Worm (Caenorhabditis elegans) whole organism, L3 larva: Measurements from ENCODE around the gene Y50D7A.3.

ENCODE experiments used
- ZK546.5 ChIP-seq: sonication (generic microtip); optimal IDR thresholded peaks from 2 replicates; lab custom pipeline; 2017; ENCODE audit warnings: missing biosample characterization, missing genetic modification characterization
- aly-2 ChIP-seq: fragments of 150-350 bp; optimal IDR thresholded peaks from 2 replicates; lab custom pipeline; 2014; ENCODE audit warnings: missing biosample characterization, missing genetic modification characterization
- ceh-28 ChIP-seq: fragments of 150-350 bp; optimal IDR thresholded peaks from 2 replicates; lab custom pipeline; 2014; ENCODE audit warnings: missing biosample characterization, missing genetic modification reagents, missing genetic modification characterization
- ceh-82 ChIP-seq: fragments of 150-350 bp; optimal IDR thresholded peaks from 2 replicates; lab custom pipeline; 2014; ENCODE audit warnings: missing biosample characterization, missing genetic modification characterization
- ceh-9 ChIP-seq: sonication (generic microtip); optimal IDR thresholded peaks from 2 replicates; lab custom pipeline; 2018; ENCODE audit warnings: missing biosample characterization, missing genetic modification characterization
- daf-12 ChIP-seq: fragments of 150-350 bp; optimal IDR thresholded peaks from 2 replicates; lab custom pipeline; 2014; ENCODE audit warnings: missing biosample characterization, missing genetic modification reagents, missing genetic modification characterization
- egl-27 ChIP-seq: sonication (generic microtip); optimal IDR thresholded peaks from 4 replicates; lab custom pipeline; 2017; ENCODE audit warnings: missing biosample characterization, missing genetic modification reagents, missing genetic modification characterization
- egl-5 ChIP-seq: fragments of 150-350 bp; optimal IDR thresholded peaks from 2 replicates; lab custom pipeline; 2017; ENCODE audit warnings: missing biosample characterization, missing genetic modification reagents, missing genetic modification characterization, inconsistent platforms
- eor-1 ChIP-seq, 2 experiments: fragments of 150-350 bp; optimal IDR thresholded peaks; 2 replicates each; lab custom pipeline; 2014 to 2018; ENCODE audit warnings: missing biosample characterization in 2 of 2, missing genetic modification characterization in 2 of 2
- fkh-10 ChIP-seq: sonication (generic microtip); optimal IDR thresholded peaks from 2 replicates; lab custom pipeline; 2017; ENCODE audit warnings: missing biosample characterization, missing genetic modification reagents, missing genetic modification characterization
- fkh-2 ChIP-seq: fragments of 150-350 bp; optimal IDR thresholded peaks from 2 replicates; lab custom pipeline; 2014; ENCODE audit warnings: missing biosample characterization, missing genetic modification reagents, missing genetic modification characterization
- hmg-11 ChIP-seq: sonication (generic microtip); optimal IDR thresholded peaks from 2 replicates; lab custom pipeline; 2016; ENCODE audit warnings: missing genetic modification characterization, missing compliant biosample characterization
- jun-1 ChIP-seq: fragments of 150-350 bp; optimal IDR thresholded peaks from 2 replicates; lab custom pipeline; 2014; ENCODE audit warnings: missing biosample characterization, missing genetic modification reagents, missing genetic modification characterization
- lin-15B ChIP-seq: fragments of 150-350 bp; optimal IDR thresholded peaks from 2 replicates; lab custom pipeline; 2014; ENCODE audit warnings: missing biosample characterization, missing genetic modification characterization
- lin-39 ChIP-seq: fragments of 150-350 bp; optimal IDR thresholded peaks from 2 replicates; lab custom pipeline; 2018; ENCODE audit warnings: missing biosample characterization, missing genetic modification reagents, missing genetic modification characterization
- lsy-12 ChIP-seq: sonication (generic microtip); optimal IDR thresholded peaks from 2 replicates; lab custom pipeline; 2016; ENCODE audit warnings: mild to moderate bottlenecking, missing genetic modification characterization, missing compliant biosample characterization
- mml-1 ChIP-seq: fragments of 150-350 bp; sonication (generic microtip); optimal IDR thresholded peaks from 3 replicates; lab custom pipeline; 2014; ENCODE audit warnings: missing biosample characterization, missing genetic modification characterization
- nhr-12 ChIP-seq: fragments of 150-350 bp; optimal IDR thresholded peaks from 2 replicates; lab custom pipeline; 2014; ENCODE audit warnings: missing biosample characterization, missing genetic modification characterization
- nhr-25 ChIP-seq: sonication (generic microtip); optimal IDR thresholded peaks from 2 replicates; lab custom pipeline; 2017; ENCODE audit warnings: missing biosample characterization, missing genetic modification characterization
- nhr-43 ChIP-seq: sonication (generic microtip); optimal IDR thresholded peaks from 2 replicates; lab custom pipeline; 2016; ENCODE audit warnings: mild to moderate bottlenecking, missing genetic modification characterization, missing compliant biosample characterization; ENCODE audit not compliant: poor library complexity, severe bottlenecking
- nhr-76 ChIP-seq: fragments of 150-350 bp; sonication (generic microtip); optimal IDR thresholded peaks from 5 replicates; lab custom pipeline; 2014; ENCODE audit warnings: missing biosample characterization, missing genetic modification characterization
- nhr-77 ChIP-seq: fragments of 150-350 bp; optimal IDR thresholded peaks from 2 replicates; lab custom pipeline; 2014; ENCODE audit warnings: missing biosample characterization, missing genetic modification characterization
- pha-4 ChIP-seq: fragments of 150-350 bp; optimal IDR thresholded peaks from 2 replicates; lab custom pipeline; 2014; ENCODE audit warnings: missing biosample characterization, missing genetic modification reagents, missing genetic modification characterization
- pqm-1 ChIP-seq: fragments of 150-350 bp; optimal IDR thresholded peaks from 2 replicates; lab custom pipeline; 2017; ENCODE audit warnings: missing biosample characterization, missing genetic modification characterization, inconsistent platforms
- sea-2 ChIP-seq: fragments of 150-350 bp; sonication (generic microtip); optimal IDR thresholded peaks from 4 replicates; lab custom pipeline; 2014; ENCODE audit warnings: missing biosample characterization, missing genetic modification reagents, missing genetic modification characterization
- tbx-2 ChIP-seq: sonication (generic microtip); optimal IDR thresholded peaks from 2 replicates; lab custom pipeline; 2016; ENCODE audit warnings: mild to moderate bottlenecking, missing genetic modification characterization, missing compliant biosample characterization
- unc-39 ChIP-seq: sonication (generic microtip); optimal IDR thresholded peaks from 4 replicates; lab custom pipeline; 2017; ENCODE audit warnings: missing biosample characterization, missing genetic modification characterization
- unc-62 ChIP-seq: fragments of 150-350 bp; sonication (generic microtip); optimal IDR thresholded peaks from 4 replicates; lab custom pipeline; 2014; ENCODE audit warnings: missing biosample characterization, missing genetic modification reagents, missing genetic modification characterization
- zag-1 ChIP-seq: fragments of 150-350 bp; optimal IDR thresholded peaks from 2 replicates; lab custom pipeline; 2014; ENCODE audit warnings: missing biosample characterization, missing genetic modification characterization
- ztf-11 ChIP-seq: fragments of 150-350 bp; optimal IDR thresholded peaks from 2 replicates; lab custom pipeline; 2014; ENCODE audit warnings: missing biosample characterization, missing genetic modification characterization
- ztf-4 ChIP-seq: fragments of 150-350 bp; optimal IDR thresholded peaks from 2 replicates; lab custom pipeline; 2014; ENCODE audit warnings: missing biosample characterization, missing genetic modification characterization

The Y50D7A.3 gene

ce11 chrIII:254235-254634 is at the start of gene Y50D7A.3:
Gene Y50D7A.3 (plus strand): TSS chrIII:254535.
- no peak for TF ChIP-seq nhr-12 (tag; lab: Kevin White, UChicago)
- TF ChIP-seq aly-2 (tag; lab: Kevin White, UChicago): no peak
- TF ChIP-seq ceh-28 (tag; lab: Kevin White, UChicago): no peak
- no peak for TF ChIP-seq mml-1 (tag; lab: Kevin White, UChicago)
- no peak for TF ChIP-seq ceh-82 (tag; lab: Kevin White, UChicago)
- TF ChIP-seq zag-1 (tag; lab: Kevin White, UChicago): no peak
- no peak for TF ChIP-seq fkh-10
- TF ChIP-seq egl-5 (tag; lab: Kevin White, UChicago): no peak
- TF ChIP-seq jun-1: no peak
- no peak for TF ChIP-seq ztf-11
- no peak for TF ChIP-seq lin-39
- no peak for TF ChIP-seq unc-39 (tag; lab: Kevin White, UChicago)
- no peak for TF ChIP-seq hmg-11 (tag; lab: Kevin White, UChicago)
- TF ChIP-seq nhr-77: no peak
- TF ChIP-seq ceh-9 (tag; lab: Kevin White, UChicago): no peak
- TF ChIP-seq nhr-76 (tag; lab: Kevin White, UChicago): no peak
- no peak for TF ChIP-seq nhr-25 (tag; lab: Kevin White, UChicago)
- TF ChIP-seq nhr-43 (tag; lab: Kevin White, UChicago): no peak

- TF ChIP-seq nhr-43 (tag; lab: Kevin White, UChicago) (no peak), lin-39 (no peak), fkh-10 (no peak), pqm-1 (tag; lab: Kevin White, UChicago) (no peak), fkh-2 (tag; lab: Kevin White, UChicago) (no peak), ZK546.5 (no peak)
Measured at ce11 chrIII:207023-207422, 47.3 kb upstream of the Y50D7A.3 start, which contains the start of gene W10C4.1. Gene W10C4.1 (minus strand): TSS chrIII:207123.

ce11 chrIII:208793-209694 is 45.3 kb upstream of the Y50D7A.3 start:
- no peak for TF ChIP-seq unc-39 (tag; lab: Kevin White, UChicago)
- TF ChIP-seq egl-27: no peak
- TF ChIP-seq sea-2: no peak
- TF ChIP-seq ztf-4: no peak
- TF ChIP-seq nhr-76 (tag; lab: Kevin White, UChicago): no peak
- no peak for TF ChIP-seq pqm-1 (tag; lab: Kevin White, UChicago)
- no peak for TF ChIP-seq pha-4

ce11 chrIII:209695-210091 is 44.6 kb upstream of the Y50D7A.3 start, which contains the start of gene klp-20:
Gene klp-20 (plus strand): TSS chrIII:209992.
- TF ChIP-seq nhr-25 (tag; lab: Kevin White, UChicago) (no peak), sea-2 (no peak), pqm-1 (tag; lab: Kevin White, UChicago) (no peak), egl-27 (no peak)

- TF ChIP-seq lin-15B (tag; lab: Kevin White, UChicago) (no peak), fkh-10 (no peak), lsy-12 (no peak), unc-39 (tag; lab: Kevin White, UChicago) (no peak), ceh-9 (tag; lab: Kevin White, UChicago) (no peak), sea-2 (no peak), nhr-12 (tag; lab: Kevin White, UChicago) (no peak), egl-27 (no peak), pqm-1 (tag; lab: Kevin White, UChicago) (no peak), daf-12 (tag; lab: Kevin White, UChicago) (no peak), egl-5 (tag; lab: Kevin White, UChicago) (no peak), jun-1 (no peak), ceh-82 (tag; lab: Kevin White, UChicago) (no peak), nhr-43 (tag; lab: Kevin White, UChicago) (no peak), eor-1 (tag; optimal IDR thresholded peaks at IDR 0.05; lab: Kevin White, UChicago) (no peak), unc-62 (GFP tag; lab: Kevin White, UChicago) (no peak), tbx-2 (tag; lab: Kevin White, UChicago) (no peak)
Measured at ce11 chrIII:211387-211786, 42.9 kb upstream of the Y50D7A.3 start.
